Fruit fly (Drosophila melanogaster) whole organism, pupa: ENCODE measurements around the gene CG6465.

Experiments used
- CG10348 ChIP-seq: fragments of 200-800 bp; sonication (Bioruptor generic); IDR thresholded peaks from 2 replicates; pipeline ENCODE4 v1.3.6; 2022; ENCODE audit warnings: missing biosample characterization, missing genetic modification characterization
- CG12605 ChIP-seq: fragments of 200-800 bp; sonication (Bioruptor generic); IDR thresholded peaks from 2 replicates; pipeline ENCODE4 v1.3.6; 2022; ENCODE audit warnings: missing biosample characterization, missing genetic modification characterization
- CG13204 ChIP-seq: fragments of 200-800 bp; sonication (Bioruptor generic); optimal IDR thresholded peaks from 2 replicates; lab custom pipeline; 2018; ENCODE audit warnings: missing biosample characterization, mild to moderate bottlenecking, missing genetic modification characterization, moderate library complexity
- CG14655 ChIP-seq: fragments of 200-800 bp; sonication (Bioruptor generic); optimal IDR thresholded peaks from 3 replicates; lab custom pipeline; 2017; ENCODE audit warnings: mild to moderate bottlenecking, missing biosample characterization, missing genetic modification reagents, missing genetic modification characterization
- CG15710 ChIP-seq: fragments of 200-800 bp; sonication (Bioruptor generic); optimal IDR thresholded peaks from 2 replicates; lab custom pipeline; 2018; ENCODE audit warnings: missing biosample characterization, mild to moderate bottlenecking, missing genetic modification characterization, moderate library complexity
- CG17806 ChIP-seq: fragments of 200-800 bp; sonication (Bioruptor generic); optimal IDR thresholded peaks from 2 replicates; lab custom pipeline; 2018; ENCODE audit warnings: missing biosample characterization, mild to moderate bottlenecking, missing genetic modification characterization, moderate library complexity
- CG32121 ChIP-seq: fragments of 200-800 bp; sonication (Bioruptor generic); IDR thresholded peaks from 2 replicates; pipeline ENCODE4 v1.3.6; 2022; ENCODE audit warnings: missing biosample characterization, missing genetic modification characterization
- CG34367 ChIP-seq: fragments of 200-800 bp; sonication (Bioruptor generic); optimal IDR thresholded peaks from 2 replicates; lab custom pipeline; 2018; ENCODE audit warnings: missing biosample characterization, mild to moderate bottlenecking, missing genetic modification characterization
- CG4496 ChIP-seq: fragments of 200-800 bp; sonication (Bioruptor generic); IDR thresholded peaks from 3 replicates; pipeline ENCODE4 v1.3.6; 2022; ENCODE audit warnings: missing biosample characterization, missing genetic modification characterization
- CG8159 ChIP-seq: fragments of 200-800 bp; sonication (Bioruptor generic); optimal IDR thresholded peaks from 3 replicates; lab custom pipeline; 2018; ENCODE audit warnings: missing biosample characterization, mild to moderate bottlenecking, missing genetic modification characterization, moderate library complexity
- CG8301 ChIP-seq: fragments of 200-800 bp; sonication (Bioruptor generic); optimal IDR thresholded peaks from 2 replicates; lab custom pipeline; 2018; ENCODE audit warnings: missing biosample characterization, mild to moderate bottlenecking, missing genetic modification characterization
- CG9948 ChIP-seq: fragments of 200-800 bp; sonication (Bioruptor generic); optimal IDR thresholded peaks from 2 replicates; lab custom pipeline; 2018; ENCODE audit warnings: missing biosample characterization, mild to moderate bottlenecking, missing genetic modification characterization, moderate library complexity
- D1 ChIP-seq: fragments of 200-800 bp; sonication (Bioruptor generic); optimal IDR thresholded peaks from 2 replicates; lab custom pipeline; 2018; ENCODE audit warnings: missing biosample characterization, mild to moderate bottlenecking, missing genetic modification characterization, moderate library complexity
- EcR ChIP-seq: fragments of 200-800 bp; sonication (Bioruptor generic); optimal IDR thresholded peaks from 3 replicates; lab custom pipeline; 2019; ENCODE audit warnings: missing biosample characterization, missing genetic modification characterization, mild to moderate bottlenecking, moderate library complexity, missing genetic modification reagents
- Ets98B ChIP-seq: fragments of 200-800 bp; sonication (Bioruptor generic); IDR thresholded peaks from 2 replicates; pipeline ENCODE4 v1.3.6; 2022; ENCODE audit warnings: missing biosample characterization, missing genetic modification characterization
- Pif1A ChIP-seq: fragments of 200-800 bp; sonication (Bioruptor generic); optimal IDR thresholded peaks from 3 replicates; lab custom pipeline; 2016; ENCODE audit warnings: missing biosample characterization, missing genetic modification characterization
- Pif1B ChIP-seq: fragments of 200-800 bp; sonication (Bioruptor generic); optimal IDR thresholded peaks from 3 replicates; lab custom pipeline; 2016; ENCODE audit warnings: missing biosample characterization, missing genetic modification characterization
- Snoo ChIP-seq: fragments of 200-800 bp; sonication (Bioruptor generic); optimal IDR thresholded peaks from 3 replicates; lab custom pipeline; 2017; ENCODE audit warnings: missing biosample characterization, mild to moderate bottlenecking, missing genetic modification characterization, inconsistent platforms
- fd96Ca ChIP-seq: fragments of 200-800 bp; sonication (Bioruptor generic); IDR thresholded peaks from 3 replicates; pipeline ENCODE4 v1.3.6; 2022; ENCODE audit warnings: missing biosample characterization, missing genetic modification characterization
- gl ChIP-seq: fragments of 200-800 bp; sonication (Bioruptor generic); optimal IDR thresholded peaks from 2 replicates; lab custom pipeline; 2018; ENCODE audit warnings: missing biosample characterization, mild to moderate bottlenecking, missing genetic modification characterization
- rn ChIP-seq: fragments of 200-800 bp; sonication (Bioruptor generic); IDR thresholded peaks from 2 replicates; pipeline ENCODE4 v1.3.6; 2022; ENCODE audit warnings: missing biosample characterization, missing genetic modification characterization

Gene CG6465

DNA sequence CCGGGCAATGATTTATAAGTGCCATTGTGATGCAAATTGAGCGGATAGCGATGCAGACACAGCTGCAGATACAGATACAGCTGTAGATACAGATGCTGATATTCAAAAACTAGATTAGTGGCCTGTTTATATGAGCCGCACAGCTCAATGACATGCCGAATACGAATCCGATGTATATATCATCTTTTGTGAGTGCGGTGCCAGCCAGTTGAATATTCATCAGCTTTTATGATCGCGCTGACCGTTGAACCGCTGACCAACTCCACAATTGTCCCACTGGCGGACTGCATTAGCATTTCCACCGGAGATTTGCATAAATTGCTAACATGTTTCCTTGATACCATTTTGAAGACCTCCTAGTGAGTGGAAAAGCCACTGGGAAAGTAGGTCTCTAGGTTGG lies 10.3 kb upstream of the CG6465 start:
- TF ChIP-seq CG17806 (tag; lab: Kevin White, UChicago) (no peak), gl (tag; lab: Kevin White, UChicago) (no peak), EcR (no peak), CG14655 (no peak), CG12605 (GFP tag; lab: Robert Waterston, UW) (no peak)
- TF ChIP-seq, all 21 proteins: peak for 0

DNA sequence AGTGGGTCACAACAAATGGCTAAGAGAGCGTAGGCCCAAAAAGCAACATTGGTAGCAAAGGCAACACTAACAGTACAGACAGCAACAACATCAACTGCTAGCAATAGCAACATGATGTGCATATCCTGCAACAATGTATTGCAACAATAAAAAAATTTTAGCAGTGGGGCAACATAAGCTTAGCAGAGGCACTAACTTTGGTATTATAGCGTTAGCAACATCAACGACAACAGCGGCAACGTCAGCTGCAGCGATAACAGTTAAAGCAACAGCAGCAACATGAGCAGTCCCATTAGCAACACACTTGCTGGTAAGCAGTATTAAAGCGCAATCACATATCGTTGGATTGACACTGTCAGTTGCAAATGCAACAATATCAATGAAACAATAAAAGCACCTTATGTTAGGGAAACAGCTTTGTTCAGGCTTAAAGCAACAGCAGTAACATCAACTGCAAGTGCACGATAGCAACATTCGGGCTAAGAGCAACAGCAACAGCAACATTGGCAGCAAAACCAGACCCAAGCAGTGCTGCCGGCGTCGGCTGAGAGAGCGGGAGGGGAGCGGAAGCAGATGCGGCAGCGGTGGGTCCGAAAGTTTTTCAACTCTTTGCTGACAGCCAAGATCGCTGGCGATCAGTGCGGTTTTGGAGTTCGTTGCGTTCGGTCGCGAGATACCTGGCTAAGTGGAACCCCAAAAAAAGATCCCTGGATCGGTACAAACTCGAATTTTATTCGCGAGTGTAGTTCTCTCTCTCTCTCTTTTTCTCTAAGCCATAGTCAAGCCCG lies 9.4 kb upstream of the CG6465 start, which contains the start of gene Skel:
TSS of gene Skel (plus strand) at position 637 of the 788 bp plus-strand sequence.
- no peak for TF ChIP-seq fd96Ca
- TF ChIP-seq CG13204 (GFP tag; lab: Kevin White, UChicago), result peak; percentile 14
- TF ChIP-seq Ets98B, result peak; percentile 39; the same call in 1 of the 2 replicates

DNA sequence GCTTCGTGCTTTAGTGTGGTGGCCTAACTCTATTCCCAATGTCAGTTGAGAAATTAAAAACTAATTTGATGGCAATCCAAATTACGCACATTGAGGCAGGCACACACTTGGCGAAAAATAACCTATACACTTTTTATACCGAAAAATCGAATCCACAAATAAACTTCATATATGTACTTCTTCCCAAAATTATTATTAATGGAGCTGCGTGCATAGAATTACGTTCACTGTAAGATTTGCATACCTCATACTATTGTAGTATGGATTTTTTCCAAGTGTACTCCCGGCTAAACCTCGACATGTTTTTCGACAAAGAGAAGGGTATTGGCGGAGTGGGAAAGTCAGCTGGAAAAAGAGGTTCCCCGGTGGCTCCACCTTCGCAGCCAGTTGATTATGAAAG lies 7.2 kb upstream of the CG6465 start:
- TF ChIP-seq CG8301 (tag; lab: Kevin White, UChicago) (peak; percentile 30), EcR (no peak), rn (peak; percentile 35; the same call in 1 of the 2 replicates), CG4496 (GFP tag; lab: Robert Waterston, UW) (peak; percentile 67), CG17806 (tag; lab: Kevin White, UChicago) (peak; percentile 2), CG14655 (peak; percentile 52), fd96Ca (0 out of 3 replicates have a peak, but pooled peaks have one; percentile 30), CG9948 (tag; lab: Kevin White, UChicago) (no peak), CG34367 (tag; lab: Kevin White, UChicago) (no peak), CG32121 (GFP tag; lab: Robert Waterston, UW) (peak; percentile 71), CG13204 (GFP tag; lab: Kevin White, UChicago) (no peak), Pif1A (no peak), Ets98B (peak; percentile 64)

DNA sequence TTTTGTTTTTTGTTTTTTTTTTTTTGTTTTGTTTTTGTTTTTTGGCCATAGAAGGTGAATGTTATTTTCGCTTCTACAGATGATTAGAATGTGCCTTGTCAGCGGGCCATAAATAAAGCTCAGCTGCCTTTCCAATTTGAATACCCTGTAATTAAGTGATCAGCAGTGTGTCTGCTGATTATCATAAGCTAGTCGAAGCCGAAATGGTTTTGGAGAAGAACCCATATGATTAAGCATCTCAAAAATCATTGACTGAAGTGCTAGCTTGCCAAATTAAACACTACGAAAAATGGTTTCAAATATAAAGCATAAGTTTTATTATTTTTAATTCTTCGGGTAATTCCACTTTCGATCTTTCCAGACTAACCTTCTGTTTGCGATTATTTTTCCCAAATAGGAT lies 6.2 kb upstream of the CG6465 start:
- no peak for TF ChIP-seq CG17806 (tag; lab: Kevin White, UChicago)

DNA sequence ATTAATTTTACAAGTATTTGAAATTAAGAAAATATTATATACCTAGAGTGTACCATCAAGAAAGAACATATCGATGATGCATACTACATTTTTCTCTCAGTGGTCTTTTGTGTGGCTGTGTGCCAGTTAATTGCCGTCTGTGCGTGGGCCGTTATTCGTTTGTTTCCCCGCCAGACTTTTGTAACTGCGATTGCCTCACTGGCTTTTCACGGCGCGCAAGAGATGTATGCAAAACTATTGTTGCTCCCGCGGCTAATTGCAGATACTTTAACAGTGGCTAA lies 4.6 kb upstream of the CG6465 start:
- TF ChIP-seq rn, result 0 out of 2 replicates have a peak, but pooled peaks have one; percentile 33
- TF ChIP-seq CG32121 (GFP tag; lab: Robert Waterston, UW), result peak; percentile 76
- no peak for TF ChIP-seq CG8159 (tag; lab: Kevin White, UChicago)
- TF ChIP-seq fd96Ca, result peak; percentile 64
- peak; percentile 63 for TF ChIP-seq CG4496 (GFP tag; lab: Robert Waterston, UW)
- TF ChIP-seq CG12605 (GFP tag; lab: Robert Waterston, UW), result 0 out of 2 replicates have a peak, but pooled peaks have one; percentile 24
- TF ChIP-seq CG14655, result no peak
- TF ChIP-seq Ets98B, result peak; percentile 76
- TF ChIP-seq, all 21 proteins: peak for 6

DNA sequence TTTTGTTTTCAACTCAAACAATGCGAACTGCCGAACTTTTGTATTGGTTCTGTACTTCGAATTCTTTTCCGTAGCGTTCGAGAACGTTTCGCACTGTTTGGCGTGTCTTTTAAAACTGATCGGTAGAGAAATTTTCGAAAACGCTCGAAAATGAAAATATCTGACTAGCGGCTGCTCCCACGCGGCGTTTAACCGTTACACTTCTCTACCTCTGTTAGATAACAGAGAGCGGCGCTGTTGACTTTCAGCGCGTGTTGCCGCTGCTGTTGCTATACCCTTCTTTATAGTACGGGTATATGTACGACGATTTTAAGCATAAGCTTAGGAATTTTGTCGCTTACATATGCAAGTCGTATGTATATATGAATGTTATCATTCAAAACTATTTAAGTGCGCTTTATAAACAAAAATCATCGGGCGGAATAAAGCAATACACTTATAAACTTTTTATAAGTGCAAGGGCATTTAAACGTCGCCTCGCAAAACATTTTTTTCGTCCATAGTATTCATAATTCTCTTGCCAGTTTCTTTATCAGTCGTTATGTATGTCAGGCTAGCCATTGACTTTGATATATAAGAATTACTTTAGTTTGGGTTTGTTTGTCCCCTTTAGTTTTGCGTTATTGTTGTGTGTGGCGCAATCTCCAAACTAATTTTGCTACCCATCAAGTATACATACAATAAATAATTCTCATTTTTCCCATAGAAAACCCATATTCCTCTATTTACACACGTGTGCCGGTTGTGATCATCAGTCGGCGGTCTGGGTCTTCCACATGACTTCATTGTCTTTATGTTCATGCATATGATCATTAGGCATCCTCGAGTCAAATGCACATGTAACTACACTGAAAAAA lies 4.0 kb upstream of the CG6465 start, which contains the start of gene Phyhd1:
TSS of gene Phyhd1 (minus strand) at position 101 of the 857 bp plus-strand sequence.
- TF ChIP-seq CG12605 (GFP tag; lab: Robert Waterston, UW) (peak; percentile 78), CG34367 (tag; lab: Kevin White, UChicago) (peak; percentile 71), rn (peak; percentile 67), CG14655 (peak; percentile 75), Ets98B (peak; percentile 84), EcR (peak; percentile 12), CG9948 (tag; lab: Kevin White, UChicago) (peak; percentile 79), CG17806 (tag; lab: Kevin White, UChicago) (peak; percentile 76), Pif1B (GFP tag; lab: Kevin White, UChicago) (peak; percentile 81), CG15710 (tag; lab: Kevin White, UChicago) (peak; percentile 81), gl (tag; lab: Kevin White, UChicago) (peak; percentile 53), CG4496 (GFP tag; lab: Robert Waterston, UW) (peak; percentile 93), Snoo (tag; lab: Kevin White, UChicago) (peak; percentile 21), D1 (tag; lab: Kevin White, UChicago) (peak; percentile 45), Pif1A (peak; percentile 87), CG8159 (tag; lab: Kevin White, UChicago) (peak; percentile 81), CG13204 (GFP tag; lab: Kevin White, UChicago) (peak; percentile 28), CG32121 (GFP tag; lab: Robert Waterston, UW) (peak; percentile 84), CG8301 (tag; lab: Kevin White, UChicago) (peak; percentile 86), CG10348 (GFP tag; lab: Robert Waterston, UW) (peak; percentile 70), fd96Ca (peak; percentile 91)
- TF ChIP-seq, all 21 proteins: peak for 21
